Fruit fly (Drosophila melanogaster) whole organism, wandering third instar larva: ENCODE data around the gene ppk18.

Source experiments
- Dfd ChIP-seq: fragments of >200 bp; optimal IDR thresholded peaks from 2 replicates; lab custom pipeline; 2017; ENCODE audit warnings: missing biosample characterization, missing genetic modification characterization
- Sp1 ChIP-seq: fragments of 200-800 bp; sonication (Bioruptor generic); optimal IDR thresholded peaks from 3 replicates; lab custom pipeline; 2019; ENCODE audit warnings: missing biosample characterization, mild to moderate bottlenecking, missing genetic modification characterization, moderate library complexity
- dmrt93B ChIP-seq: fragments of 200-800 bp; sonication (Bioruptor generic); optimal IDR thresholded peaks from 2 replicates; lab custom pipeline; 2018; ENCODE audit warnings: missing biosample characterization, mild to moderate bottlenecking, missing genetic modification characterization
- foxo ChIP-seq, 2 experiments: fragments of 200-800 bp; sonication (Bioruptor generic); optimal IDR thresholded peaks; 2 replicates in 1 of 2; 3 replicates in 1 of 2; lab custom pipeline; 2016 to 2017; ENCODE audit warnings: missing biosample characterization in 2 of 2, missing genetic modification characterization in 2 of 2
- psq ChIP-seq: fragments of 200-800 bp; sonication (Bioruptor generic); optimal IDR thresholded peaks from 3 replicates; lab custom pipeline; 2017; ENCODE audit warnings: missing biosample characterization, mild to moderate bottlenecking, missing genetic modification characterization, moderate library complexity

DNA sequence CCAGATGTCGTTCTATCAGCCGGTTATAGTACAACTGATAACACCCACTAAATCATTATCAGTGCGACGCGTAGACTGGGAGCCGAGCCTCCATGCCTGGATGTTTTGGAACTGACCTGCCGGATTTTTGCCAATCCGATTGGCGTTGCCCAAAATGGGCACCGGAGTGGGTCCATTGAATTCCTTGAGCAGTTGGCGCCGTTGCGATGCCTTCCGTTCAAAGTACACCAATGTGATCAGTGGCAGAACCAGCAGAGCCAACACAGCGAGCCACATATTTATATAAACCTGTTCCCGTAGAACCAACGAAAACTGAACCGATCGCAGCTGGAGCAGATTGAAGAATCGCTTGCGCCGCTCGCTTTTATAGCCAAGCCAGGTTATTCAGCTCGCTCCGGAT, 21.1 kb downstream of the ppk18 start, which contains the start of gene Cyp4e3:
- TF ChIP-seq foxo (GFP tag; optimal IDR thresholded peaks at IDR 0.05; lab: Kevin White, UChicago) = no peak
- TF ChIP-seq Dfd (GFP tag; lab: Kevin White, UChicago) = no peak
- TF ChIP-seq psq (GFP tag; lab: Kevin White, UChicago) = no peak
- no peak for TF ChIP-seq Sp1 (GFP tag; lab: Kevin White, UChicago)
- no peak for TF ChIP-seq dmrt93B
